Fruit fly (Drosophila melanogaster): ENCODE results near the gene Nepl11.

dm6 chr3R:4301485-4301884 lies 6.8 kb upstream of the Nepl11 start:
- TF ChIP-seq CG8478 (optimal IDR thresholded peaks at IDR 0.05) (no peak), CTCF (optimal IDR thresholded peaks at IDR 0.05) (no peak)
